Worm (Caenorhabditis elegans) whole organism, midembryonic: ENCODE data around the gene acs-11.

ENCODE experiments used
- T22C8.4 ChIP-seq: fragments of 200-800 bp; sonication (Bioruptor generic); IDR thresholded peaks from 2 replicates; pipeline ENCODE4 v1.3.6; 2022; ENCODE audit warnings: missing genetic modification characterization, missing compliant biosample characterization
- cog-1 ChIP-seq: sonication (generic microtip); optimal IDR thresholded peaks from 2 replicates; lab custom pipeline; 2016; ENCODE audit warnings: missing genetic modification characterization, missing compliant biosample characterization
- flt-1 ChIP-seq: fragments of 200-800 bp; sonication (Bioruptor generic); IDR thresholded peaks from 2 replicates; pipeline ENCODE4 v1.3.6; 2022; ENCODE audit warnings: missing genetic modification characterization, missing compliant biosample characterization
- med-1 ChIP-seq: sonication (generic microtip); optimal IDR thresholded peaks from 2 replicates; lab custom pipeline; 2017; ENCODE audit warnings: missing genetic modification characterization, mild to moderate bottlenecking, missing compliant biosample characterization, antibody characterized with exemption, missing genetic modification reagents; ENCODE audit not compliant: insufficient read depth

DNA sequence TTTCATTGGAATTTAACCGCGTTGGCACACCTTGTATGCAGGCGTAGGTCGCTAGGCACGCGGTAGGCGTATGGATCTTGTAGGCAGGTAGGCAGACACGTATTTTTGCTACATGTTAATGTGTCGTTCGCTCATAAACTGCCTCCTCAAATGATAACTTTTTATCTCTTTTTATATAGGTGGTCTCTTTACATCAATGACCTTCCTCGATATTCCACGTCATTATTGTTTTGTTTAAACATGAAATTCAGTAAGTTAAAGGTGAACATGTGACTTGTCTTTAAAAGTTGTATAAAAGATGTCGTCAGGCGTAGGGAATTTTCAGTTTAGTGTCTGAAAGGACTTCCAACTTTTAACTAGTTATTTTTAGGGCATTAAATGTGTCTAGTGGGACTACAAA, 5.8 kb downstream of the acs-11 start:
- TF ChIP-seq flt-1 (GFP tag; lab: Robert Waterston, UW) (no peak), cog-1 (tag; lab: Kevin White, UChicago) (no peak), T22C8.4 (GFP tag; lab: Robert Waterston, UW) (no peak), med-1 (no peak)
